Fruit fly (Drosophila melanogaster) whole organism, embryonic: ENCODE results near the gene CG4133.

Experiments used
- CG10209 ChIP-seq: fragments of 200-800 bp; sonication (Bioruptor generic); optimal IDR thresholded peaks from 3 replicates; lab custom pipeline; 2017; ENCODE audit warnings: missing biosample characterization, mild to moderate bottlenecking, missing genetic modification characterization, missing genetic modification reagents
- CG11696 ChIP-seq: fragments of 200-800 bp; sonication (Bioruptor generic); IDR thresholded peaks from 2 replicates; pipeline ENCODE4 v1.3.6; 2022; ENCODE audit warnings: missing biosample characterization, missing genetic modification characterization
- CG12744 ChIP-seq: fragments of 200-800 bp; sonication (Bioruptor generic); optimal IDR thresholded peaks from 2 replicates; lab custom pipeline; 2016; ENCODE audit warnings: missing biosample characterization, missing genetic modification characterization
- CG13287 ChIP-seq: fragments of 200-800 bp; sonication (Bioruptor generic); IDR thresholded peaks from 2 replicates; pipeline ENCODE4 v1.3.6; 2022; ENCODE audit warnings: missing biosample characterization, missing genetic modification characterization; ENCODE audit not compliant: partially characterized antibody
- CG13775 ChIP-seq: fragments of 200-800 bp; sonication (Bioruptor generic); optimal IDR thresholded peaks from 3 replicates; lab custom pipeline; 2017; ENCODE audit warnings: missing biosample characterization, mild to moderate bottlenecking, missing genetic modification characterization
- CG14667 ChIP-seq: fragments of 200-800 bp; sonication (Bioruptor generic); IDR thresholded peaks from 2 replicates; pipeline ENCODE4 v1.3.6; 2022; ENCODE audit warnings: missing biosample characterization, missing genetic modification characterization
- CG15696 ChIP-seq: fragments of 200-800 bp; sonication (Bioruptor generic); optimal IDR thresholded peaks from 2 replicates; lab custom pipeline; 2019; ENCODE audit warnings: missing biosample characterization, mild to moderate bottlenecking, missing genetic modification characterization, moderate library complexity
- CG18599 ChIP-seq: fragments of 200-800 bp; sonication (Bioruptor generic); optimal IDR thresholded peaks from 3 replicates; lab custom pipeline; 2017; ENCODE audit warnings: missing biosample characterization, missing genetic modification characterization, mild to moderate bottlenecking, moderate library complexity, missing genetic modification reagents
- CG2678 ChIP-seq: fragments of 200-800 bp; sonication (Bioruptor generic); optimal IDR thresholded peaks from 3 replicates; lab custom pipeline; 2019; ENCODE audit warnings: missing biosample characterization, mild to moderate bottlenecking, missing genetic modification characterization, moderate library complexity
- CG31388 ChIP-seq: fragments of 200-800 bp; sonication (Bioruptor generic); optimal IDR thresholded peaks from 2 replicates; lab custom pipeline; 2016; ENCODE audit warnings: missing biosample characterization, missing genetic modification characterization
- CG3163 ChIP-seq: fragments of 200-800 bp; sonication (Bioruptor generic); optimal IDR thresholded peaks from 3 replicates; lab custom pipeline; 2016; ENCODE audit warnings: missing biosample characterization, missing genetic modification characterization
- CG34422 ChIP-seq: fragments of 200-800 bp; sonication (Bioruptor generic); IDR thresholded peaks from 3 replicates; pipeline ENCODE4 v1.3.6; 2022; ENCODE audit warnings: missing biosample characterization, missing genetic modification characterization
- CG42726 ChIP-seq: fragments of 200-800 bp; sonication (Bioruptor generic); IDR thresholded peaks from 2 replicates; pipeline ENCODE4 v1.3.6; 2022; ENCODE audit warnings: missing biosample characterization, missing genetic modification characterization; ENCODE audit not compliant: partially characterized antibody
- CG8388 ChIP-seq: fragments of 200-800 bp; sonication (Bioruptor generic); optimal IDR thresholded peaks from 2 replicates; lab custom pipeline; 2019; ENCODE audit warnings: missing biosample characterization, mild to moderate bottlenecking, missing genetic modification characterization, moderate library complexity
- CG8765 ChIP-seq: fragments of 200-800 bp; sonication (Bioruptor generic); IDR thresholded peaks from 2 replicates; pipeline ENCODE4 v1.3.6; 2022; ENCODE audit warnings: missing biosample characterization, missing genetic modification characterization
- CTCF ChIP-seq: fragments of 200-800 bp; sonication (Bioruptor generic); optimal IDR thresholded peaks from 2 replicates; lab custom pipeline; 2017; ENCODE audit warnings: missing biosample characterization, mild to moderate bottlenecking, missing genetic modification characterization, moderate library complexity
- Camta ChIP-seq: fragments of 200-800 bp; sonication (Bioruptor generic); optimal IDR thresholded peaks from 2 replicates; lab custom pipeline; 2016; ENCODE audit warnings: missing biosample characterization, missing genetic modification characterization
- Dbx ChIP-seq: fragments of 200-800 bp; sonication (Bioruptor generic); IDR thresholded peaks from 3 replicates; pipeline ENCODE4 v1.3.6; 2022; ENCODE audit warnings: missing biosample characterization, missing genetic modification characterization
- HLHmδ ChIP-seq: fragments of 200-800 bp; sonication (Bioruptor generic); optimal IDR thresholded peaks from 2 replicates; lab custom pipeline; 2018; ENCODE audit warnings: missing biosample characterization, mild to moderate bottlenecking, missing genetic modification characterization, moderate library complexity
- Hr39 ChIP-seq: fragments of >200 bp; optimal IDR thresholded peaks from 2 replicates; lab custom pipeline; 2017
- Lim3 ChIP-seq: fragments of 200-800 bp; sonication (Bioruptor generic); IDR thresholded peaks from 2 replicates; pipeline ENCODE4 v1.3.6; 2022; ENCODE audit warnings: missing biosample characterization, missing genetic modification characterization
- NK7.1 ChIP-seq: fragments of 200-800 bp; sonication (Bioruptor generic); optimal IDR thresholded peaks from 3 replicates; lab custom pipeline; 2016; ENCODE audit warnings: missing biosample characterization, missing genetic modification characterization
- PHDP ChIP-seq: fragments of 200-800 bp; sonication (Bioruptor generic); optimal IDR thresholded peaks from 3 replicates; lab custom pipeline; 2018; ENCODE audit warnings: missing biosample characterization, mild to moderate bottlenecking, missing genetic modification characterization, moderate library complexity
- Side ChIP-seq: fragments of 200-800 bp; sonication (Bioruptor generic); optimal IDR thresholded peaks from 2 replicates; lab custom pipeline; 2016; ENCODE audit warnings: missing biosample characterization, missing genetic modification characterization
- Usf ChIP-seq: fragments of 200-800 bp; sonication (Bioruptor generic); optimal IDR thresholded peaks from 2 replicates; lab custom pipeline; 2017; ENCODE audit warnings: missing genotype, missing biosample characterization, missing genetic modification characterization
- Xbp1 ChIP-seq: fragments of 200-800 bp; sonication (Bioruptor generic); optimal IDR thresholded peaks from 3 replicates; lab custom pipeline; 2016; ENCODE audit warnings: missing biosample characterization, mild to moderate bottlenecking, missing genetic modification characterization
- Xrp1 ChIP-seq: fragments of 200-800 bp; sonication (Bioruptor generic); IDR thresholded peaks from 2 replicates; pipeline ENCODE4 v1.3.6; 2022; ENCODE audit warnings: missing biosample characterization, missing genetic modification characterization
- al ChIP-seq: fragments of 200-800 bp; sonication (Bioruptor generic); IDR thresholded peaks from 2 replicates; pipeline ENCODE4 v1.3.6; 2022; ENCODE audit warnings: missing biosample characterization, missing genetic modification characterization
- cad ChIP-seq: fragments of >200 bp; optimal IDR thresholded peaks from 2 replicates; lab custom pipeline; 2017; ENCODE audit warnings: missing biosample characterization, missing genetic modification characterization
- dmrt11E ChIP-seq: fragments of 200-800 bp; sonication (Bioruptor generic); optimal IDR thresholded peaks from 3 replicates; lab custom pipeline; 2018; ENCODE audit warnings: missing biosample characterization, mild to moderate bottlenecking, missing genetic modification characterization, moderate library complexity
- en ChIP-seq: fragments of 200-800 bp; sonication (Bioruptor generic); optimal IDR thresholded peaks from 2 replicates; lab custom pipeline; 2016; ENCODE audit warnings: missing biosample characterization, missing genetic modification characterization
- eve ChIP-seq, 2 experiments: fragments of >200 bp; optimal IDR thresholded peaks; 2 replicates each; lab custom pipeline; 2017; ENCODE audit warnings: missing biosample characterization in 2 of 2, missing genetic modification characterization in 2 of 2
- gfzf ChIP-seq: fragments of 200-800 bp; sonication (Bioruptor generic); optimal IDR thresholded peaks from 2 replicates; lab custom pipeline; 2016; ENCODE audit warnings: missing biosample characterization, mild to moderate bottlenecking, missing genetic modification characterization, moderate library complexity
- jing ChIP-seq: fragments of 200-800 bp; sonication (Bioruptor generic); optimal IDR thresholded peaks from 2 replicates; lab custom pipeline; 2018; ENCODE audit warnings: missing biosample characterization, mild to moderate bottlenecking, missing genetic modification characterization
- ken ChIP-seq: fragments of 200-800 bp; sonication (Bioruptor generic); IDR thresholded peaks from 3 replicates; pipeline ENCODE4 v1.3.6; 2022; ENCODE audit warnings: missing biosample characterization, missing genetic modification characterization
- lmd ChIP-seq: fragments of 200-800 bp; sonication (Bioruptor generic); IDR thresholded peaks from 2 replicates; pipeline ENCODE4 v1.3.6; 2022; ENCODE audit warnings: missing biosample characterization, missing genetic modification characterization
- lov ChIP-seq, 2 experiments: fragments of 200-800 bp in 1 of 2; fragments of >200 bp in 1 of 2; sonication (Bioruptor generic) in 1 of 2; IDR thresholded peaks in 1 of 2; optimal IDR thresholded peaks in 1 of 2; 2 replicates in 1 of 2; 3 replicates in 1 of 2; pipeline versions ENCODE4 v1.3.6 to Lab custom; 2017 to 2022; ENCODE audit warnings: missing biosample characterization in 1 of 2, missing genetic modification characterization in 1 of 2
- oc ChIP-seq: fragments of 200-800 bp; sonication (Bioruptor generic); optimal IDR thresholded peaks from 2 replicates; lab custom pipeline; 2018; ENCODE audit warnings: missing biosample characterization, mild to moderate bottlenecking, missing genetic modification characterization, moderate library complexity
- p53 ChIP-seq: fragments of 200-800 bp; sonication (Bioruptor generic); optimal IDR thresholded peaks from 2 replicates; lab custom pipeline; 2016; ENCODE audit warnings: missing biosample characterization, missing genetic modification characterization
- pita ChIP-seq: fragments of 200-800 bp; sonication (Bioruptor generic); optimal IDR thresholded peaks from 2 replicates; lab custom pipeline; 2017; ENCODE audit warnings: missing biosample characterization, mild to moderate bottlenecking, missing genetic modification characterization
- stwl ChIP-seq: fragments of 200-800 bp; sonication (Bioruptor generic); optimal IDR thresholded peaks from 3 replicates; lab custom pipeline; 2018; ENCODE audit warnings: missing biosample characterization, mild to moderate bottlenecking, missing genetic modification characterization, moderate library complexity
- tap ChIP-seq: fragments of 200-800 bp; optimal IDR thresholded peaks from 3 replicates; lab custom pipeline; 2019; ENCODE audit warnings: missing biosample characterization, mild to moderate bottlenecking, missing genetic modification characterization, moderate library complexity
- tin ChIP-seq: fragments of 200-800 bp; sonication (Bioruptor generic); optimal IDR thresholded peaks from 3 replicates; lab custom pipeline; 2016; ENCODE audit warnings: missing biosample characterization, missing genetic modification characterization
- tio ChIP-seq: fragments of 200-800 bp; sonication (Bioruptor generic); optimal IDR thresholded peaks from 2 replicates; lab custom pipeline; 2017; ENCODE audit warnings: missing biosample characterization, missing genetic modification characterization, inconsistent platforms
- tna ChIP-seq: fragments of 200-800 bp; sonication (Bioruptor generic); IDR thresholded peaks from 2 replicates; pipeline ENCODE4 v1.3.6; 2022; ENCODE audit warnings: missing biosample characterization, missing genetic modification characterization; ENCODE audit not compliant: partially characterized antibody
- tup ChIP-seq: fragments of 200-800 bp; sonication (Bioruptor generic); optimal IDR thresholded peaks from 2 replicates; lab custom pipeline; 2016; ENCODE audit warnings: missing biosample characterization, mild to moderate bottlenecking, missing genetic modification characterization, moderate library complexity
- vfl ChIP-seq: fragments of 200-800 bp; sonication (Bioruptor generic); optimal IDR thresholded peaks from 2 replicates; lab custom pipeline; 2016; ENCODE audit warnings: missing biosample characterization, missing genetic modification characterization
- wdn ChIP-seq: fragments of 200-800 bp; sonication (Bioruptor generic); IDR thresholded peaks from 2 replicates; pipeline ENCODE4 v1.3.6; 2022; ENCODE audit warnings: missing biosample characterization, missing genetic modification characterization
- zfh2 ChIP-seq: fragments of 200-800 bp; sonication (Bioruptor generic); optimal IDR thresholded peaks from 2 replicates; lab custom pipeline; 2016; ENCODE audit warnings: missing biosample characterization, missing genetic modification characterization

CG4133 gene

dm6 chr2L:414593-415399 lies 40.5 kb upstream of the CG4133 start, which contains the start of the genes AP-2alpha and ebi (continued):
- TF ChIP-seq lov (optimal IDR thresholded peaks at IDR 0.05; lab: Kevin White, UChicago), result no peak
- TF ChIP-seq lov (GFP tag; IDR thresholded peaks at IDR 0.05; lab: Robert Waterston, UW), result no peak
- peak; percentile 86 for TF ChIP-seq CG2678
- TF ChIP-seq tio, result no peak
- TF ChIP-seq jing, result peak; percentile 59
- peak; percentile 84 for TF ChIP-seq Xrp1 (GFP tag; lab: Robert Waterston, UW)
- no peak for TF ChIP-seq tap (tag; lab: Kevin White, UChicago)
- TF ChIP-seq Lim3, result peak; percentile 76
- peak; percentile 84 for TF ChIP-seq CG34422 (GFP tag; lab: Robert Waterston, UW)
- peak; percentile 90 for TF ChIP-seq p53
- peak; percentile 23 for TF ChIP-seq stwl
- TF ChIP-seq wdn (GFP tag; lab: Robert Waterston, UW), result peak; percentile 83
- peak; percentile 84 for TF ChIP-seq CG18599 (GFP tag; lab: Kevin White, UChicago)
- no peak for TF ChIP-seq CG42726 (GFP tag; lab: Robert Waterston, UW)
- peak; percentile 92 for TF ChIP-seq CG13775 (GFP tag; lab: Kevin White, UChicago)
- TF ChIP-seq CTCF (GFP tag; lab: Kevin White, UChicago), result peak; percentile 93
- TF ChIP-seq Xbp1, result peak; percentile 94
- TF ChIP-seq pita (GFP tag; lab: Kevin White, UChicago), result no peak
- peak; percentile 47 for TF ChIP-seq CG31388
- peak; percentile 84 for TF ChIP-seq vfl (GFP tag; lab: Kevin White, UChicago)
- TF ChIP-seq CG8388, result peak; percentile 68
- no peak for TF ChIP-seq Hr39 (lab: Kevin White, UChicago)
- TF ChIP-seq CG10209 (GFP tag; lab: Kevin White, UChicago), result peak; percentile 86
- TF ChIP-seq CG13287, result peak; percentile 32; the same call in 1 of the 2 replicates
- peak; percentile 86 for TF ChIP-seq CG14667 (GFP tag; lab: Robert Waterston, UW)
- TF ChIP-seq tna (GFP tag; lab: Robert Waterston, UW), result no peak
- peak; percentile 94 for TF ChIP-seq lmd (GFP tag; lab: Robert Waterston, UW)
- TF ChIP-seq Usf, result peak; percentile 77
- TF ChIP-seq gfzf, result peak; percentile 97
- TF ChIP-seq PHDP (tag; lab: Kevin White, UChicago), result peak; percentile 88
- 0 out of 2 replicates have a peak, but pooled peaks have one; percentile 10 for TF ChIP-seq CG11696 (GFP tag; lab: Robert Waterston, UW)
- peak; percentile 91 for TF ChIP-seq al
- peak; percentile 61 for TF ChIP-seq tup (GFP tag; lab: Kevin White, UChicago)
- peak; percentile 87 for TF ChIP-seq ken (GFP tag; lab: Robert Waterston, UW)
- TF ChIP-seq CG15696 (tag; lab: Kevin White, UChicago), result peak; percentile 83
- TF ChIP-seq CG8765 (GFP tag; lab: Robert Waterston, UW), result peak; percentile 82
- peak; percentile 85 for TF ChIP-seq Camta (GFP tag; lab: Kevin White, UChicago)
- peak; percentile 96 for TF ChIP-seq zfh2 (GFP tag; lab: Kevin White, UChicago)
- TF ChIP-seq Dbx (GFP tag; lab: Robert Waterston, UW), result peak; percentile 91
- peak; percentile 86 for TF ChIP-seq CG3163 (GFP tag; lab: Kevin White, UChicago)
- peak; percentile 89 for TF ChIP-seq tin (GFP tag; lab: Kevin White, UChicago)
- TF ChIP-seq CG12744 (GFP tag; lab: Kevin White, UChicago), result peak; percentile 90
- peak; percentile 89 for TF ChIP-seq Side (GFP tag; lab: Kevin White, UChicago)
- peak; percentile 58 for TF ChIP-seq HLHmδ (GFP tag; lab: Kevin White, UChicago)
- no peak for TF ChIP-seq cad
- TF ChIP-seq oc, result no peak
- peak; percentile 76 for TF ChIP-seq NK7.1
- peak; percentile 50 for TF ChIP-seq en (GFP tag; lab: Kevin White, UChicago)
- TF ChIP-seq dmrt11E (tag; lab: Kevin White, UChicago), result peak; percentile 84
- TF ChIP-seq eve (GFP tag; optimal IDR thresholded peaks at IDR 0.05; lab: Kevin White, UChicago), result peak in 1 of 2 experiments; percentile 58
